Fruit fly (Drosophila melanogaster): ENCODE data around the gene CG4230.

dm6 chr2L:5070797-5071579 lies 25.0 kb upstream of the CG4230 start, which contains the start of gene RpL37A:
- TF ChIP-seq CG8478 (optimal IDR thresholded peaks at IDR 0.05) (no peak), CTCF (optimal IDR thresholded peaks at IDR 0.05) (peak; percentile 5 to 54)

Measured in S2 (cell line).